Fruit fly (Drosophila melanogaster) Kc167 (cell line): Measurements from ENCODE around the gene CG14564.

Experiments used
- Myc ChIP-seq: fragments of >200 bp; optimal IDR thresholded peaks from 2 replicates; lab custom pipeline; 2017; ENCODE audit warnings: missing external identifiers
- Sin3A ChIP-seq: fragments of >200 bp; optimal IDR thresholded peaks from 2 replicates; lab custom pipeline; 2018; ENCODE audit warnings: missing external identifiers
- h ChIP-seq: fragments of >200 bp; optimal IDR thresholded peaks from 3 replicates; lab custom pipeline; 2018; ENCODE audit warnings: missing external identifiers
- psq ChIP-seq: fragments of >200 bp; optimal IDR thresholded peaks from 2 replicates; lab custom pipeline; 2017; ENCODE audit warnings: missing external identifiers

- TF ChIP-seq Myc (lab: Kevin White, UChicago) (no peak), Sin3A (no peak), psq (lab: Kevin White, UChicago) (no peak), h (lab: Kevin White, UChicago) (no peak)
Measured at dm6 chr3L:21741234-21741633, 15.7 kb upstream of the CG14564 start, which contains the start of gene CG14572.
